Worm (Caenorhabditis elegans) whole organism, L2 larva: ENCODE data around the gene H12I13.6.

ENCODE experiments used
- C34F6.9 ChIP-seq: fragments of 150-350 bp; optimal IDR thresholded peaks from 2 replicates; lab custom pipeline; 2014; ENCODE audit warnings: missing biosample characterization, missing genetic modification characterization
- ceh-82 ChIP-seq: fragments of 150-350 bp; optimal IDR thresholded peaks from 2 replicates; lab custom pipeline; 2014; ENCODE audit warnings: missing biosample characterization, missing genetic modification characterization
- elt-1 ChIP-seq: fragments of 150-350 bp; optimal IDR thresholded peaks from 2 replicates; lab custom pipeline; 2014; ENCODE audit warnings: missing biosample characterization, missing genetic modification characterization
- lin-11 ChIP-seq: fragments of 150-350 bp; sonication (generic microtip); optimal IDR thresholded peaks from 2 replicates; lab custom pipeline; 2014; ENCODE audit warnings: missing biosample characterization, missing genetic modification characterization, inconsistent platforms, mixed read lengths
- lsy-2 ChIP-seq, 2 experiments: fragments of 150-350 bp in 1 of 2; sonication (generic microtip) in 1 of 2; optimal IDR thresholded peaks; 2 replicates each; lab custom pipeline; 2014 to 2017; ENCODE audit warnings: missing biosample characterization in 2 of 2, missing genetic modification characterization in 2 of 2

ce11 chrII:6120548-6120947, 42.8 kb downstream of the H12I13.6 start:
- TF ChIP-seq C34F6.9 (tag; lab: Kevin White, UChicago) (no peak), lin-11 (tag; lab: Kevin White, UChicago) (no peak), elt-1 (tag; lab: Kevin White, UChicago) (no peak), lsy-2 (tag; optimal IDR thresholded peaks at IDR 0.05; lab: Kevin White, UChicago) (no peak), ceh-82 (tag; lab: Kevin White, UChicago) (no peak)
